Fruit fly (Drosophila melanogaster) whole organism: ENCODE measurements around the gene CG17919.

Source experiments
- CG8478 ChIP-seq: fragments of >200 bp; optimal IDR thresholded peaks from 2 replicates; lab custom pipeline; 2018; ENCODE audit warnings: inconsistent platforms
- Dll ChIP-seq: fragments of >200 bp; optimal IDR thresholded peaks from 2 replicates; lab custom pipeline; 2017
- EcR ChIP-seq, 2 experiments: fragments of >200 bp; optimal IDR thresholded peaks; 2 replicates each; lab custom pipeline; 2017; ENCODE audit warnings: missing biosample characterization in 2 of 2, missing genetic modification characterization in 2 of 2, missing genetic modification reagents in 2 of 2
- pan ChIP-seq: fragments of >200 bp; optimal IDR thresholded peaks from 2 replicates; lab custom pipeline; 2017
- psq ChIP-seq: fragments of >200 bp; optimal IDR thresholded peaks from 2 replicates; lab custom pipeline; 2017
- usp ChIP-seq: fragments of >200 bp; optimal IDR thresholded peaks from 2 replicates; lab custom pipeline; 2017; ENCODE audit warnings: missing biosample characterization, missing genetic modification characterization, mixed read lengths

Gene CG17919

DNA sequence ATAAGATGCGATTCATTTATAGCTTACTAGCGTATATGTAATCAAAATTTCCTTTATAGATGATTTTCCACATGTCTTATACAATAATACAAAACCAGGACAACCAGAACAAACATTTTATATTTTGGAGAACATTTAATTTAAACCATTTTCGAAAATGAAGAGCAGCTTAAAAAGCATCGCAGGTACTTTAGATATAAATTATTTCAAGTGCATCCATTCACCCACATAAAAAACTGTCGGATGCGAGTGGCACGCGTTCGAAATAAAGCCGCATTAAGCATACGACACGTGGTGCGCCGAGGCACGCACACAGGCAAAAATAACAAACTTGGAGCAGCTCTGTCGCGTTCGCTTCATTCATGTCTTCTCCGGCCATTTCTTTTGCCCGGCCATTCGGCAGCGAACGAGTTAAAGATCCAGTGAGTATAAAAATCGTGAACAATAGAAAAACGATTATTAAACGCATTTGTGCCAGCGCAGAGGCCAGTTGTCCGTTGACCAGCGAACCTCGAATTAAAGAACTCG is 8.9 kb upstream of the CG17919 start, which contains the start of gene Osi19:
Gene Osi19, plus strand, starts transcription at position 457 of the 528 bp plus-strand sequence.
- TF ChIP-seq psq (lab: Kevin White, UChicago) (no peak), CG8478 (lab: Kevin White, UChicago) (no peak), pan (no peak), usp (GFP tag; lab: Kevin White, UChicago) (no peak), Dll (no peak), EcR (GFP tag; optimal IDR thresholded peaks at IDR 0.05; lab: Kevin White, UChicago) (no peak)

DNA sequence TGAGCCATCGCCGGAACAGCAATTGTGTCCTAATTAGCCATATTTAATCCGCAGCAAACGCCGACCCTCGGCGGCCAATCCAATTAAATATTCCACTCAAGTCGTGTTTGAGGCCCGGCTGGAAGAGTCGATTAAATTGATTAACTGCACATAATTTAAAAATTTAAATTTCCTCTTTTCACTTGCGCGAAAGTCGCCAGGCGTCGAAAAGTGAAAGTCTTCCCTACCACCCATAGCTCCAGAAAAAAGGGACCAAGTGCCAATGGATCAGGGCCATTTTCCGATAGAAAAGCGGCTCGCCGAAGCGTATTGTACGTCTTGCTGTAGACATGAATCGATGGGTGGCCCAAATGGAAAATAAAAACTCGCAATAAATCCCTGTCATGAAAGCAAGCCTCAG is 6.4 kb upstream of the CG17919 start:
- no peak for TF ChIP-seq Dll

DNA sequence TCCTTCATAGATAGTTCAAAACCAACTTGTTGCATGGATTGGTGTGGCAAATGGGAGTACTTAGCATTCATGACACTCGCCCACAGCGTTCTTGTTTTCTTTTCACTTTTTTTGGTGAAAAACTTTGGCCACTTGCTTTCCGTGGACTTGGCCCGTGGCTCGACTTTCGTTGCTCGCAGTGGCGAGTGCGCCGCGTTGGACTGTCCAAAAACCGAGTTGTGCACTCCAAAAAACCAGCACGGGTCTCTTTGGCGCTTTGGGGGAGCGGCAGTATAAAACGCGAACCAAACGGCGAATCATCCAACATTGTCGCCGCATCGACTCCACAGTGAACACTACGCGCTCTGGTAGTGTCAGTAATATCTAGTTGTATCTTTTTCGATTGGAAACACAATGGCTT is 4.0 kb upstream of the CG17919 start, which contains the start of gene Osi20:
Gene Osi20, plus strand, starts transcription at position 301 of the 400 bp plus-strand sequence.
- TF ChIP-seq CG8478 (lab: Kevin White, UChicago) (no peak), pan (no peak)

DNA sequence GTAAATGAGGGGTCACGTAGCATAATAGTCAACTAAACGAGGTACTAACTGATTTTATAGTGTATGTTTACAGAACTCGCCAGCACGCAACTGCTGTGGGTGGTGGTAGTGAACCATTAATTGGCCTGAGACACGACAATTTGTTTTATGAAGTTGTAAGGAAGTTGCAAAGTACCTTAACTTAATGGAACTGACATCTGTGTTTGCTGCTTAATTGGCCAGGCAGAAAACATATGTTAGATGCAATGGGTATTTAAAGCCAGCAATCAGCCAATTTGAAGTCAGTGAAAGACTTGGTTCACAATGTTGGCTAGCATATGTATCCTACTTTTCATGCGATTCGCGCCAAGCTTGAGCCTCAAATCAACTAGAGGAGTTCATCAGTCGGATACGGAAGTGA is 2.2 kb upstream of the CG17919 start, which contains the start of gene CG17917:
Gene CG17917, plus strand, starts transcription at position 301 of the 400 bp plus-strand sequence.
- TF ChIP-seq usp (GFP tag; lab: Kevin White, UChicago): no peak
- TF ChIP-seq CG8478 (lab: Kevin White, UChicago): no peak
- no peak for TF ChIP-seq EcR (GFP tag; optimal IDR thresholded peaks at IDR 0.05; lab: Kevin White, UChicago)
- no peak for TF ChIP-seq pan
- TF ChIP-seq Dll: no peak
- no peak for TF ChIP-seq psq (lab: Kevin White, UChicago)

DNA sequence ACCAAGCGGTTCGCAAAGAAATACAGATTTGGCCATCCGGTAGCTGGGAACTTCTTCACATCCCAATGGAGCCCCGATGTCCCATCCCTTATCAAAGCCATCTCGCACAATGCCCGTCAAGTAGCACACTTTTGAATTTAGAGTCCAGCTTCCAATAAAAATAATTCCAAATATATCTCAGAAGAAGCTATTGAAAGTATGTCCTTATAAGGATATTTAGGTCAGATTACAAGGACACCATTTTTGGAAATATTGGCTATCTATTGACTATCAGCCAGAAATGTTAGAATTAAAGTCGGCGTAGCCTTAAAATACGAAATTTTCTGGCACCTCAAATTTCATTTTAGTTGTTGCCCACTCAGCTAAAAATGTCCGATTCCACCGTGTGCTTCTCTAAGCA is 1.1 kb upstream of the CG17919 start, which contains the start of gene CG10298:
Gene CG10298, plus strand, starts transcription at position 301 of the 400 bp plus-strand sequence.
- no peak for TF ChIP-seq EcR (GFP tag; optimal IDR thresholded peaks at IDR 0.05; lab: Kevin White, UChicago)
- no peak for TF ChIP-seq CG8478 (lab: Kevin White, UChicago)
- TF ChIP-seq usp (GFP tag; lab: Kevin White, UChicago): no peak
- TF ChIP-seq Dll: no peak
- no peak for TF ChIP-seq psq (lab: Kevin White, UChicago)
- no peak for TF ChIP-seq pan

DNA sequence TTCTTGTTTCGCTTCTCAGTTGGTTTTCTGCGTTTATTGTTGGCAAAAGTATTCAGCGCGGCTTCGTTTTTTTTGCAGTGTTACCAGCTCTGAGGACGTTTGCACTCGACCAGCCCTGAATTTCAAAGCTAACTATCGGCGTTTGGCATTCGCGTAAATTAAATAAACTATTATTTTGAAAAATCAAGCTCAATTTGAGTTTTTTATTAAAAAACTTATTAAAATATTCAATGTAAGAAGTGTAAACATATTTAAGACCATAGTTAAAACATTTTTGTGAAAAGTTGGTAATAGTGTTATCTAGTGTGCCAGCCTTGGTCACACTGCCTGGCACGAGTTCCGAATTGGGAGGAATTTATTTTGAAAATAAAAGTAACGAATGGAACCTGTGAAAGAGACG is 2.0 kb downstream of the CG17919 start, which contains the start of the genes SmD2 and CG18048:
Gene SmD2, minus strand, starts transcription at position 98 of the 400 bp plus-strand sequence.
Gene CG18048, plus strand, starts transcription at position 298 of the 400 bp plus-strand sequence.
- TF ChIP-seq usp (GFP tag; lab: Kevin White, UChicago) (no peak), pan (no peak), psq (lab: Kevin White, UChicago) (no peak), Dll (no peak), EcR (GFP tag; optimal IDR thresholded peaks at IDR 0.05; lab: Kevin White, UChicago) (no peak), CG8478 (lab: Kevin White, UChicago) (no peak)

DNA sequence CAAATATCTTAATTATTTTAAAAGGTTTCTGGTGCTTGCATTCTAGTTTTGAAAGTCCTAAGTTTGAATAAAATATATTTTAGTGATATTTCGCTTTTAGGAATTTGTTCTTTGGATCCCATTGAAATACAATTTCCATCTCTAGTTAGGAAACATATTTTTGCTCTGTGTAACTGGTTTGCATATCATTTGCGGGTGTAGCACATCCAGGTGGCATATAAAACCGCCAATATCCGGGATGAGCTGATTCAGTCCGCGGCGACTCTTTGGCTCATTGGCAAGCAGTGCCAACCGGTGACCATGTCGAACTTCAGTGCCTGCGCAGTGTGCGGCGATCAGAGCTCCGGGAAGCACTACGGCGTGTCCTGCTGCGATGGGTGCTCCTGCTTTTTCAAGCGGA is 5.1 kb downstream of the CG17919 start, which contains the start of gene Hr83:
Gene Hr83, plus strand, starts transcription at position 301 of the 400 bp plus-strand sequence.
- TF ChIP-seq CG8478 (lab: Kevin White, UChicago): no peak
- TF ChIP-seq psq (lab: Kevin White, UChicago): no peak
- TF ChIP-seq pan: no peak
- no peak for TF ChIP-seq usp (GFP tag; lab: Kevin White, UChicago)
- TF ChIP-seq EcR (GFP tag; optimal IDR thresholded peaks at IDR 0.05; lab: Kevin White, UChicago): no peak
- no peak for TF ChIP-seq Dll

DNA sequence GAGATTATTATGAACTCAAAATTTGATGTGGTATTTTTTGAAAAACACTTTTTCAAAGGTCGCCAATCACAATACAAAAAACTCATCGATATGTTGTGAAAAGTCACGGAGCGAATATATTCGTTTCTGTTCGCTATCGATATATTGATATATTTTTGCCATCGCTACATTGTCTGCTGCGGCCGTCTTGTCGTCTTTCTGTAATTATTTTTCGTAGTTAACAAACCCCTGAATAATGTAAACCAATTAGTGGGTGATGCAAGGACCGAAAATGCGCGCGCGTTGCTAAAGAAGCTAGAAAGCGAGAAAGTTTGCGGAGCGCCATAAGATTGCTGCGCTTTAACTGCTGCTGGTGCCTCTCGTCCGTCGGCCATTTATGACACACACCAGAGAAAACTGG is 6.9 kb downstream of the CG17919 start, which contains the start of gene Pak:
Gene Pak, plus strand, starts transcription at position 142 of the 400 bp plus-strand sequence.
- TF ChIP-seq pan (no peak), usp (GFP tag; lab: Kevin White, UChicago) (no peak), Dll (no peak), psq (lab: Kevin White, UChicago) (no peak), EcR (GFP tag; optimal IDR thresholded peaks at IDR 0.05; lab: Kevin White, UChicago) (no peak), CG8478 (lab: Kevin White, UChicago) (no peak)

DNA sequence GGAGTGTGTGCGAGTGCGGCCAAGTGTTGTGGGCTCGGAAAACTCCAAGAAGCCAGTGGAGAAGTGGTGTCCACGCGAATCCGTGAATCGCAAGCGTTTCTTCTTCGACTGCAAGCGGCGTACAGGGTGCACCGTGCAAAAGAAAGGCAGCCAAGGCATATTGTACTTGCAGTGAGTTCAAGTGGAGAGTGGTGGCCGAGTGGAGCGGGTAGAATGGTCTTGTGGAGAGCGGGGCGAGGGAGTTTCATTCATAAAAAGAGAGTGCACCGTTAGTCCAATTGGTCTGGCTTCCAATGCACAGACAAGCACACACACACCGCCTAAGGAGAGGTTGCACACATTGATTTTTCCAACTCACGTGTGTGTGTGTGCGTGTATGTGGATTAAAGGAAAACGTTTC is 7.4 kb downstream of the CG17919 start:
- no peak for TF ChIP-seq pan
- TF ChIP-seq Dll: peak; percentile 23
- TF ChIP-seq usp (GFP tag; lab: Kevin White, UChicago): no peak

DNA sequence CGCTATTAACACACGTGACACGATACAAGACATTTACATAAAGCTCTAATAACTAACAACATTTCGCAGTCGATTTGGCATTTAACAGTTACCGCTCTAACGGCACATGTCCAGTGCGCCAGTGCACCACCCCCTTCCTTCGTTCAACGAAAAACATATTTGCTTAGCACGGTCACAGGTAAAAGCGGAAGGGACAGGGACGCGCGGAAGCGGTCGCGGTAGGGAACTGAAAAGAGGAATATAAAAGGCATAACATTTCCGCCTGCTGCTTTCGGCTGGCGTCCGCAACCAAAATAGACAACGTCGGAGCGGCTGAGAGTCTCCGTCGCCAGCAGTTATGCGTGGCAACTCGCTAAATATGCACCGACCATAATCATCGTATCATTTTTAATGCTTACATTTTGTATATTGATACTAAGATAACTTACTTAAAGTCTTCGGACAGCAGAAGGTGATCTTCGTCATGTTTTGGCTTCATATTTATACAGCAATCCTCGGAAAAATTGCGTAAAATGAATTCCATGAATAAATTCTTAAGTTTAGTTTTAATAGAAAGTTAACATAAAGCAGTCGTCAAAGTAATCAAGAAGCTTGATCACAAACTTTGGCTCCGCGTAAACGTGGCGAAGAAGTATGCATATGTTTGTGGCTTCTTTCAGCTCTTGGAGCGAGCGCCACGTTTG is 8.0 kb downstream of the CG17919 start:
- no peak for TF ChIP-seq psq (lab: Kevin White, UChicago)
- no peak for TF ChIP-seq usp (GFP tag; lab: Kevin White, UChicago)
- no peak for TF ChIP-seq EcR (GFP tag; optimal IDR thresholded peaks at IDR 0.05; lab: Kevin White, UChicago)
- no peak for TF ChIP-seq pan
- TF ChIP-seq CG8478 (lab: Kevin White, UChicago): no peak
- no peak for TF ChIP-seq Dll

DNA sequence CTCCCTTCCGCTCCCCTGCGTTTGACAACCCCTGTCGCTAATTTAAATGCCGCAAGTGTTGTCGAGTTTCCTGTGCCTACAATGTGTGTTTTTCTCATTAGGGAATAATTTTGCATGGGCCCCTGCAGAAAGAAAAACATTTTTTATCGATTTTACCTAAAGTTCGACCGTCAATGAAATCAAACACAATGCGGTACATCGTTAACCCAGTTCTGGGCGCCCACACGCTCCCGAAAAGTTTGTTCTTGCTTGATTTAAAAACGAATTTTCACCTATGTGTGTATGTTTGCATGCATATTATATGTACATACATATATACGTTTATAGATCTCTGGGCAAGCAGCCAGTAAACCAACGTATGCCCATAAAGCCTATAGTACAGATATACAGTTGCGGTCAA is 8.6 kb downstream of the CG17919 start:
- TF ChIP-seq pan (peak; percentile 31), usp (GFP tag; lab: Kevin White, UChicago) (no peak)

DNA sequence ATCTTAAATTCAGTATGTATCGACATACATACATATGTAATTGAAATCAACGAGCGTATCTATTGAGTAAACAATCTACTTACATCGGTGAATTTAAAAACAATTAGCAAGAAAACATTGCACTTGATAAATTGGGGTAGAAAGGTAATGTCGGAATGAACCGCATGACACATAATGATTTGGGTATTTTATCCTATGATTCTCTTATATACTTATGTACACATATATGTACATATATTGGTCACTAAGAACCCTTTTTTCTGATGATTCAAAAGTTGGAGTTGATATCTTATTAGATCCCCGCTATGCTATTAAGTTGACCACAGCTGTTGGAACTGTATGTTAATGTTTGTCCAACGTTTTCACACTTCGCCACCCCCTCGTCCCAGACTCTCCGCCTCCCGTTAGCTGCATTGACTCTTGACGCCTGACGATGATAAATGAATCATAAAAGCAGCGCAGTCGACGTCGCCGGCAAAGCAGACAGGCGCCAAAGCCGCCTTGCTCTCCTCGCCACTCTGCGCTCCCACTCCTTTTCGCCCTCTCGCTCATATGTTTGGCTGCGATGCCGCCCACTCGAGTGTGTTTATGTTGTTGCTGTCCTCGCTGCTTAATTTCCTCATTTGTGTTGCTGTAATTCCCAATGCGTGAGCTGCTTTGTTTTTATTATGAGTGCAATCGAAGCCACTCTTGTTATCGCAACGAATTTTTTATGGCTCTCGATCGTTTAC is 9.2 kb downstream of the CG17919 start:
- no peak for TF ChIP-seq psq (lab: Kevin White, UChicago)
- TF ChIP-seq pan: no peak
- TF ChIP-seq usp (GFP tag; lab: Kevin White, UChicago): no peak
- no peak for TF ChIP-seq CG8478 (lab: Kevin White, UChicago)
- no peak for TF ChIP-seq Dll
- no peak for TF ChIP-seq EcR (GFP tag; optimal IDR thresholded peaks at IDR 0.05; lab: Kevin White, UChicago)
